Worm (Caenorhabditis elegans): ENCODE measurements around the gene tbc-8.

ce11 chrIII:10338992-10339852 lies 25.5 kb upstream of the tbc-8 start:
- no peak for TF ChIP-seq lsy-27 (tag; optimal IDR thresholded peaks at IDR 0.05; ENCODE audit: borderline replicate concordance, insufficient read depth)
- TF ChIP-seq K12H6.12 (tag; optimal IDR thresholded peaks at IDR 0.05) = no peak
- TF ChIP-seq hmg-20 (GFP tag; IDR thresholded peaks at IDR 0.05) = no peak
- TF ChIP-seq rec-8 (tag; optimal IDR thresholded peaks at IDR 0.05) = no peak
- no peak for TF ChIP-seq aptf-3 (GFP tag; IDR thresholded peaks at IDR 0.05)
- TF ChIP-seq unc-62 (GFP tag; optimal IDR thresholded peaks at IDR 0.05) = no peak
- no peak for TF ChIP-seq D2030.7 (GFP tag; IDR thresholded peaks at IDR 0.05)
- TF ChIP-seq repo-1 (tag; optimal IDR thresholded peaks at IDR 0.05) = no peak
- TF ChIP-seq F23B12.7 (tag; optimal IDR thresholded peaks at IDR 0.05; ENCODE audit: insufficient read depth) = no peak

Measured in whole organism, young adult.